Worm (Caenorhabditis elegans) whole organism, L2 larva: ENCODE data around the gene rde-12.
A peak's percentile ranks its signal among the peaks of the same experiment; 100 is the strongest.

Experiments used
- C34F6.9 ChIP-seq: fragments of 150-350 bp; optimal IDR thresholded peaks from 2 replicates; lab custom pipeline; 2014; ENCODE audit warnings: missing biosample characterization, missing genetic modification characterization
- F13H6.1 ChIP-seq: sonication (generic microtip); optimal IDR thresholded peaks from 2 replicates; lab custom pipeline; 2016; ENCODE audit warnings: missing genetic modification characterization, missing compliant biosample characterization
- R02D3.7 ChIP-seq: fragments of 150-350 bp; optimal IDR thresholded peaks from 2 replicates; lab custom pipeline; 2014; ENCODE audit warnings: missing biosample characterization, missing genetic modification characterization
- Y55F3AM.14 ChIP-seq: fragments of 200-800 bp; sonication (Bioruptor generic); optimal IDR thresholded peaks from 2 replicates; lab custom pipeline; 2018; ENCODE audit warnings: mild to moderate bottlenecking, missing genetic modification characterization, missing compliant biosample characterization
- ZK546.5 ChIP-seq: sonication (generic microtip); optimal IDR thresholded peaks from 2 replicates; lab custom pipeline; 2017; ENCODE audit warnings: missing biosample characterization, missing genetic modification characterization
- alr-1 ChIP-seq: fragments of 150-350 bp; optimal IDR thresholded peaks from 2 replicates; lab custom pipeline; 2014; ENCODE audit warnings: missing biosample characterization, missing genetic modification characterization
- aly-2 ChIP-seq: fragments of 150-350 bp; optimal IDR thresholded peaks from 2 replicates; lab custom pipeline; 2014; ENCODE audit warnings: missing biosample characterization, missing genetic modification characterization
- ama-1 ChIP-seq: fragments of 150-350 bp; optimal IDR thresholded peaks from 2 replicates; lab custom pipeline; 2018; ENCODE audit warnings: inconsistent platforms
- ceh-16 ChIP-seq: fragments of 150-350 bp; optimal IDR thresholded peaks from 2 replicates; lab custom pipeline; 2014; ENCODE audit warnings: missing biosample characterization, missing genetic modification characterization
- ceh-82 ChIP-seq: fragments of 150-350 bp; optimal IDR thresholded peaks from 2 replicates; lab custom pipeline; 2014; ENCODE audit warnings: missing biosample characterization, missing genetic modification characterization
- crh-2 ChIP-seq: sonication (generic microtip); optimal IDR thresholded peaks from 2 replicates; lab custom pipeline; 2017; ENCODE audit warnings: missing biosample characterization, missing genetic modification characterization
- dmd-4 ChIP-seq: sonication (generic microtip); optimal IDR thresholded peaks from 2 replicates; lab custom pipeline; 2017; ENCODE audit warnings: missing biosample characterization, missing genetic modification characterization
- egl-27 ChIP-seq: sonication (generic microtip); optimal IDR thresholded peaks from 3 replicates; lab custom pipeline; 2017; ENCODE audit warnings: missing biosample characterization, missing genetic modification reagents, missing genetic modification characterization
- elt-1 ChIP-seq: fragments of 150-350 bp; optimal IDR thresholded peaks from 2 replicates; lab custom pipeline; 2014; ENCODE audit warnings: missing biosample characterization, missing genetic modification characterization
- fos-1 ChIP-seq: fragments of 150-350 bp; optimal IDR thresholded peaks from 2 replicates; lab custom pipeline; 2014; ENCODE audit warnings: missing biosample characterization, missing genetic modification characterization
- gmeb-1 ChIP-seq: fragments of 150-350 bp; optimal IDR thresholded peaks from 2 replicates; lab custom pipeline; 2014; ENCODE audit warnings: missing biosample characterization, missing genetic modification characterization
- lin-11 ChIP-seq: fragments of 150-350 bp; sonication (generic microtip); optimal IDR thresholded peaks from 2 replicates; lab custom pipeline; 2014; ENCODE audit warnings: missing biosample characterization, missing genetic modification characterization, inconsistent platforms, mixed read lengths
- lin-13 ChIP-seq: fragments of 150-350 bp; optimal IDR thresholded peaks from 2 replicates; lab custom pipeline; 2014; ENCODE audit warnings: missing biosample characterization, missing genetic modification reagents, missing genetic modification characterization
- lin-39 ChIP-seq: fragments of 150-350 bp; optimal IDR thresholded peaks from 2 replicates; lab custom pipeline; 2014; ENCODE audit warnings: missing biosample characterization, missing genetic modification reagents, missing genetic modification characterization
- lsy-2 ChIP-seq, 2 experiments: fragments of 150-350 bp in 1 of 2; sonication (generic microtip) in 1 of 2; optimal IDR thresholded peaks; 2 replicates each; lab custom pipeline; 2014 to 2017; ENCODE audit warnings: missing biosample characterization in 2 of 2, missing genetic modification characterization in 2 of 2
- mab-5 ChIP-seq: fragments of 150-350 bp; optimal IDR thresholded peaks from 2 replicates; lab custom pipeline; 2014; ENCODE audit warnings: missing biosample characterization, missing genetic modification characterization
- nhr-10 ChIP-seq: sonication (generic microtip); optimal IDR thresholded peaks from 2 replicates; lab custom pipeline; 2017; ENCODE audit warnings: missing biosample characterization, missing genetic modification characterization
- nhr-11 ChIP-seq: fragments of 150-350 bp; optimal IDR thresholded peaks from 2 replicates; lab custom pipeline; 2014; ENCODE audit warnings: missing biosample characterization, missing genetic modification characterization
- nhr-12 ChIP-seq: fragments of 150-350 bp; optimal IDR thresholded peaks from 2 replicates; lab custom pipeline; 2014; ENCODE audit warnings: missing biosample characterization, missing genetic modification characterization
- nhr-129 ChIP-seq: fragments of 150-350 bp; optimal IDR thresholded peaks from 2 replicates; lab custom pipeline; 2014; ENCODE audit warnings: missing biosample characterization, missing genetic modification characterization
- nhr-23 ChIP-seq: fragments of 150-350 bp; optimal IDR thresholded peaks from 2 replicates; lab custom pipeline; 2014; ENCODE audit warnings: missing biosample characterization, missing genetic modification reagents, missing genetic modification characterization
- nhr-237 ChIP-seq: fragments of 150-350 bp; optimal IDR thresholded peaks from 2 replicates; lab custom pipeline; 2014; ENCODE audit warnings: missing biosample characterization, missing genetic modification characterization
- nhr-6 ChIP-seq: fragments of 150-350 bp; optimal IDR thresholded peaks from 2 replicates; lab custom pipeline; 2014; ENCODE audit warnings: missing biosample characterization, missing genetic modification characterization
- peb-1 ChIP-seq: fragments of 150-350 bp; optimal IDR thresholded peaks from 2 replicates; lab custom pipeline; 2014; ENCODE audit warnings: missing biosample characterization, missing genetic modification characterization
- sem-4 ChIP-seq: fragments of 150-350 bp; optimal IDR thresholded peaks from 2 replicates; lab custom pipeline; 2014; ENCODE audit warnings: missing biosample characterization, missing genetic modification reagents, missing genetic modification characterization
- skn-1 ChIP-seq: sonication (generic microtip); optimal IDR thresholded peaks from 2 replicates; lab custom pipeline; 2017; ENCODE audit warnings: missing biosample characterization, missing genetic modification characterization
- sma-3 ChIP-seq: sonication (generic microtip); optimal IDR thresholded peaks from 2 replicates; lab custom pipeline; 2016; ENCODE audit warnings: missing genetic modification reagents, missing genetic modification characterization, missing compliant biosample characterization
- snpc-4 ChIP-seq: fragments of 150-350 bp; optimal IDR thresholded peaks from 2 replicates; lab custom pipeline; 2014; ENCODE audit warnings: missing biosample characterization, missing genetic modification characterization
- unc-39 ChIP-seq: fragments of 150-350 bp; optimal IDR thresholded peaks from 2 replicates; lab custom pipeline; 2014; ENCODE audit warnings: missing biosample characterization, missing genetic modification characterization
- unc-55 ChIP-seq: fragments of 150-350 bp; sonication (generic microtip); optimal IDR thresholded peaks from 3 replicates; lab custom pipeline; 2014; ENCODE audit warnings: missing biosample characterization, missing genetic modification reagents, missing genetic modification characterization
- unc-62 ChIP-seq: fragments of 150-350 bp; optimal IDR thresholded peaks from 2 replicates; lab custom pipeline; 2014; ENCODE audit warnings: missing biosample characterization, missing genetic modification reagents, missing genetic modification characterization
- zag-1 ChIP-seq: fragments of 150-350 bp; optimal IDR thresholded peaks from 2 replicates; lab custom pipeline; 2014; ENCODE audit warnings: missing biosample characterization, missing genetic modification characterization
- ztf-1 ChIP-seq: fragments of 200-800 bp; sonication (Bioruptor generic); conservative IDR thresholded peaks from 2 replicates; pipeline ENCODE4 v1.3.6; 2022; ENCODE audit warnings: missing genetic modification characterization, missing compliant biosample characterization
- ztf-11 ChIP-seq: sonication (generic microtip); optimal IDR thresholded peaks from 2 replicates; lab custom pipeline; 2017; ENCODE audit warnings: missing biosample characterization, missing genetic modification characterization
- ztf-4 ChIP-seq: fragments of 150-350 bp; optimal IDR thresholded peaks from 2 replicates; lab custom pipeline; 2014; ENCODE audit warnings: missing biosample characterization, missing genetic modification characterization

rde-12 gene

ce11 chrV:13665089-13665488 lies at the start of gene rde-12:
Gene rde-12 (plus strand): TSS chrV:13665389.
- no peak for TF ChIP-seq ztf-4 (tag; lab: Kevin White, UChicago)
- TF ChIP-seq fos-1 (tag; lab: Kevin White, UChicago): peak; percentile 40

ce11 chrV:13619752-13620151 lies 45.4 kb upstream of the rde-12 start, which contains the start of gene srd-11:
Gene srd-11 (minus strand): TSS chrV:13619852.
- no peak for TF ChIP-seq lin-13
- no peak for TF ChIP-seq Y55F3AM.14 (GFP tag; lab: Kevin White, UChicago)
- TF ChIP-seq ceh-16 (tag; lab: Kevin White, UChicago): no peak
- TF ChIP-seq ZK546.5: no peak
- no peak for TF ChIP-seq nhr-129 (tag; lab: Kevin White, UChicago)
- no peak for TF ChIP-seq nhr-6 (tag; lab: Kevin White, UChicago)
- TF ChIP-seq alr-1 (tag; lab: Kevin White, UChicago): no peak
- TF ChIP-seq aly-2: no peak
- no peak for TF ChIP-seq ztf-11 (tag; lab: Kevin White, UChicago)
- TF ChIP-seq egl-27 (tag; lab: Kevin White, UChicago): no peak
- TF ChIP-seq nhr-12: no peak
- no peak for TF ChIP-seq F13H6.1 (tag; lab: Kevin White, UChicago)
- no peak for TF ChIP-seq unc-39 (tag; lab: Kevin White, UChicago)
- no peak for TF ChIP-seq snpc-4 (tag; lab: Kevin White, UChicago)
- no peak for TF ChIP-seq lsy-2 (tag; optimal IDR thresholded peaks at IDR 0.05; lab: Kevin White, UChicago)
- TF ChIP-seq nhr-10: no peak
- TF ChIP-seq sma-3 (GFP tag; lab: Kevin White, UChicago): no peak
- TF ChIP-seq skn-1 (tag; lab: Kevin White, UChicago): no peak

- TF ChIP-seq gmeb-1 (tag; lab: Kevin White, UChicago): no peak
- no peak for TF ChIP-seq Y55F3AM.14 (GFP tag; lab: Kevin White, UChicago)
- no peak for TF ChIP-seq nhr-237
- TF ChIP-seq ceh-82 (tag; lab: Kevin White, UChicago): no peak
- TF ChIP-seq ztf-4 (tag; lab: Kevin White, UChicago): no peak
These were observed 44.5 kb upstream of the rde-12 start, which contains the start of gene F53F4.15 for ce11 chrV:13620676-13621075. Gene F53F4.15 (plus strand): TSS chrV:13620976.

ce11 chrV:13621720-13622119 lies 43.5 kb upstream of the rde-12 start, which contains the start of gene F53F4.16:
Gene F53F4.16 (minus strand): TSS chrV:13621820.
- TF ChIP-seq unc-62 (GFP tag; lab: Kevin White, UChicago) (no peak), sem-4 (no peak), nhr-23 (no peak), mab-5 (tag; lab: Kevin White, UChicago) (no peak), unc-55 (no peak), nhr-12 (no peak), egl-27 (tag; lab: Kevin White, UChicago) (no peak)

ce11 chrV:13624424-13624823 lies 40.8 kb upstream of the rde-12 start, which contains the start of gene F53F4.11:
Gene F53F4.11 (minus strand): TSS chrV:13624524.
- TF ChIP-seq lin-13 (no peak), R02D3.7 (tag; lab: Kevin White, UChicago) (no peak), ama-1 (lab: Kevin White, UChicago) (no peak), sma-3 (GFP tag; lab: Kevin White, UChicago) (no peak), dmd-4 (tag; lab: Kevin White, UChicago) (no peak), F13H6.1 (tag; lab: Kevin White, UChicago) (no peak), ceh-16 (tag; lab: Kevin White, UChicago) (no peak), ztf-1 (GFP tag; lab: Robert Waterston, UW) (no peak), skn-1 (tag; lab: Kevin White, UChicago) (no peak), snpc-4 (tag; lab: Kevin White, UChicago) (no peak), lin-11 (tag; lab: Kevin White, UChicago) (no peak)

ce11 chrV:13625517-13626097 lies 39.6 kb upstream of the rde-12 start, which contains the start of the genes nduv-2 and F53F4.12:
Gene nduv-2 (minus strand): TSS chrV:13625567.
Gene F53F4.12 (plus strand): TSS chrV:13626047.
- TF ChIP-seq elt-1 (tag; lab: Kevin White, UChicago) (no peak), nhr-6 (tag; lab: Kevin White, UChicago) (no peak), Y55F3AM.14 (GFP tag; lab: Kevin White, UChicago) (no peak), peb-1 (tag; lab: Kevin White, UChicago) (no peak), dmd-4 (tag; lab: Kevin White, UChicago) (no peak), unc-55 (peak; percentile 70), R02D3.7 (tag; lab: Kevin White, UChicago) (peak; percentile 23), sma-3 (GFP tag; lab: Kevin White, UChicago) (no peak), snpc-4 (tag; lab: Kevin White, UChicago) (no peak), ama-1 (lab: Kevin White, UChicago) (no peak), crh-2 (tag; lab: Kevin White, UChicago) (no peak), zag-1 (tag; lab: Kevin White, UChicago) (no peak), unc-62 (GFP tag; lab: Kevin White, UChicago) (no peak), lin-39 (no peak), C34F6.9 (peak; percentile 42), nhr-11 (tag; lab: Kevin White, UChicago) (no peak), fos-1 (tag; lab: Kevin White, UChicago) (no peak), F13H6.1 (tag; lab: Kevin White, UChicago) (no peak), nhr-129 (tag; lab: Kevin White, UChicago) (peak; percentile 33), ztf-11 (tag; lab: Kevin White, UChicago) (no peak), unc-39 (tag; lab: Kevin White, UChicago) (no peak), skn-1 (tag; lab: Kevin White, UChicago) (no peak), ztf-4 (tag; lab: Kevin White, UChicago) (no peak), aly-2 (no peak), gmeb-1 (tag; lab: Kevin White, UChicago) (no peak), ceh-82 (tag; lab: Kevin White, UChicago) (no peak), ztf-1 (GFP tag; lab: Robert Waterston, UW) (no peak)
